Fruit fly (Drosophila melanogaster): Measurements from ENCODE around the gene Clic.

dm6 chrX:13788973-13789682, 33.0 kb downstream of the Clic start:
- TF ChIP-seq CG8478 (optimal IDR thresholded peaks at IDR 0.05) (no peak), CTCF (optimal IDR thresholded peaks at IDR 0.05) (no peak)
